Worm (Caenorhabditis elegans) whole organism, early embryonic: Measurements from ENCODE around the gene fbxb-38.

ENCODE experiments used
- B0310.2 ChIP-seq: sonication (generic microtip); optimal IDR thresholded peaks from 2 replicates; lab custom pipeline; 2016; ENCODE audit warnings: mild to moderate bottlenecking, missing genetic modification characterization, missing compliant biosample characterization
- F13C5.2 ChIP-seq: sonication (generic microtip); optimal IDR thresholded peaks from 2 replicates; lab custom pipeline; 2017; ENCODE audit warnings: mild to moderate bottlenecking, missing genetic modification characterization, inconsistent platforms, missing compliant biosample characterization
- ama-1 ChIP-seq: fragments of 150-350 bp; optimal IDR thresholded peaks from 2 replicates; lab custom pipeline; 2014
- ceh-13 ChIP-seq: fragments of 200-800 bp; sonication (Bioruptor generic); optimal IDR thresholded peaks from 2 replicates; lab custom pipeline; 2018; ENCODE audit warnings: mild to moderate bottlenecking, missing genetic modification characterization, missing compliant biosample characterization
- hmbx-1 ChIP-seq: sonication (generic microtip); optimal IDR thresholded peaks from 2 replicates; lab custom pipeline; 2016; ENCODE audit warnings: mild to moderate bottlenecking, missing genetic modification characterization, missing compliant biosample characterization
- hmg-4 ChIP-seq: fragments of 200-800 bp; sonication (Bioruptor generic); optimal IDR thresholded peaks from 2 replicates; lab custom pipeline; 2018; ENCODE audit warnings: mild to moderate bottlenecking, missing genetic modification characterization, missing compliant biosample characterization
- hnd-1 ChIP-seq: sonication (generic microtip); optimal IDR thresholded peaks from 2 replicates; lab custom pipeline; 2016; ENCODE audit warnings: missing genetic modification characterization, missing compliant biosample characterization
- pes-1 ChIP-seq: fragments of 200-800 bp; sonication (Bioruptor generic); IDR thresholded peaks from 2 replicates; pipeline ENCODE4 v1.3.6; 2022; ENCODE audit warnings: missing genetic modification reagents, missing genetic modification characterization, missing compliant biosample characterization
- tbx-11 ChIP-seq: fragments of 200-800 bp; sonication (Bioruptor generic); IDR thresholded peaks from 2 replicates; pipeline ENCODE4 v1.3.6; 2022; ENCODE audit warnings: missing genetic modification characterization, missing compliant biosample characterization

- TF ChIP-seq ama-1 (lab: Kevin White, UChicago) (no peak), pes-1 (GFP tag; lab: Robert Waterston, UW) (no peak), F13C5.2 (no peak), hmg-4 (no peak), hmbx-1 (tag; lab: Kevin White, UChicago) (no peak), hnd-1 (no peak), ceh-13 (GFP tag; lab: Kevin White, UChicago) (no peak), B0310.2 (tag; lab: Kevin White, UChicago) (no peak), tbx-11 (GFP tag; lab: Robert Waterston, UW) (no peak)
These were observed 16.1 kb downstream of the fbxb-38 start for ce11 chrII:2152455-2152854.
